Fruit fly (Drosophila melanogaster) Kc167 (cell line): ENCODE measurements around the gene CG32074.

Experiments used
- Myc ChIP-seq: fragments of >200 bp; optimal IDR thresholded peaks from 2 replicates; lab custom pipeline; 2017; ENCODE audit warnings: missing external identifiers
- psq ChIP-seq: fragments of >200 bp; optimal IDR thresholded peaks from 2 replicates; lab custom pipeline; 2017; ENCODE audit warnings: missing external identifiers
- ttk ChIP-seq: sonication (Bioruptor generic); optimal IDR thresholded peaks from 2 replicates; lab custom pipeline; 2017; ENCODE audit warnings: missing external identifiers

dm6 chr3L:11107935-11108334, 24.2 kb downstream of the CG32074 start, which contains the start of gene CG12522:
- TF ChIP-seq psq (lab: Kevin White, UChicago) (no peak), ttk (no peak), Myc (no peak)
